Fruit fly (Drosophila melanogaster) whole organism, embryonic: ENCODE results near the gene Fmr1.

ENCODE experiments used
- Antp ChIP-seq: fragments of 200-800 bp; sonication (Bioruptor generic); optimal IDR thresholded peaks from 3 replicates; lab custom pipeline; 2016; ENCODE audit warnings: missing biosample characterization, missing genetic modification characterization
- B-H2 ChIP-seq: fragments of 200-800 bp; sonication (Bioruptor generic); optimal IDR thresholded peaks from 2 replicates; lab custom pipeline; 2018; ENCODE audit warnings: missing biosample characterization, mild to moderate bottlenecking, missing genetic modification characterization
- Bgb ChIP-seq: fragments of 200-800 bp; sonication (Bioruptor generic); IDR thresholded peaks from 2 replicates; pipeline ENCODE4 v1.3.6; 2022; ENCODE audit warnings: missing biosample characterization, missing genetic modification characterization; ENCODE audit not compliant: partially characterized antibody
- CG11093 ChIP-seq: fragments of 200-800 bp; sonication (Bioruptor generic); IDR thresholded peaks from 3 replicates; pipeline ENCODE4 v1.3.6; 2022; ENCODE audit warnings: missing biosample characterization, missing genetic modification characterization
- CG11456 ChIP-seq: fragments of 200-800 bp; sonication (Bioruptor generic); IDR thresholded peaks from 3 replicates; pipeline ENCODE4 v1.3.6; 2022; ENCODE audit warnings: missing biosample characterization, missing genetic modification characterization
- CG11504 ChIP-seq: fragments of 200-800 bp; sonication (Bioruptor generic); optimal IDR thresholded peaks from 3 replicates; lab custom pipeline; 2019; ENCODE audit warnings: missing biosample characterization, mild to moderate bottlenecking, missing genetic modification characterization, moderate library complexity
- CG11560 ChIP-seq: fragments of 200-800 bp; sonication (Bioruptor generic); IDR thresholded peaks from 3 replicates; pipeline ENCODE4 v1.3.6; 2022; ENCODE audit warnings: missing biosample characterization, missing genetic modification characterization
- CG12391 ChIP-seq: fragments of 200-800 bp; sonication (Bioruptor generic); optimal IDR thresholded peaks from 3 replicates; lab custom pipeline; 2018; ENCODE audit warnings: missing biosample characterization, mild to moderate bottlenecking, missing genetic modification characterization, moderate library complexity
- CG13775 ChIP-seq: fragments of 200-800 bp; sonication (Bioruptor generic); optimal IDR thresholded peaks from 3 replicates; lab custom pipeline; 2017; ENCODE audit warnings: missing biosample characterization, mild to moderate bottlenecking, missing genetic modification characterization
- CG14014 ChIP-seq: fragments of 200-800 bp; sonication (Bioruptor generic); IDR thresholded peaks from 2 replicates; pipeline ENCODE4 v1.3.6; 2022; ENCODE audit warnings: missing biosample characterization, missing genetic modification characterization
- CG15269 ChIP-seq: fragments of 200-800 bp; sonication (Bioruptor generic); optimal IDR thresholded peaks from 2 replicates; lab custom pipeline; 2018; ENCODE audit warnings: missing biosample characterization, mild to moderate bottlenecking, missing genetic modification characterization, moderate library complexity
- CG1603 ChIP-seq: fragments of 200-800 bp; sonication (Bioruptor generic); optimal IDR thresholded peaks from 2 replicates; lab custom pipeline; 2019; ENCODE audit warnings: missing biosample characterization, mild to moderate bottlenecking, missing genetic modification characterization, moderate library complexity
- CG16815 ChIP-seq: fragments of 200-800 bp; sonication (Bioruptor generic); optimal IDR thresholded peaks from 3 replicates; lab custom pipeline; 2017; ENCODE audit warnings: missing biosample characterization, mild to moderate bottlenecking, missing genetic modification characterization
- CG17385 ChIP-seq: fragments of 200-800 bp; sonication (Bioruptor generic); optimal IDR thresholded peaks from 3 replicates; lab custom pipeline; 2018; ENCODE audit warnings: missing biosample characterization, mild to moderate bottlenecking, missing genetic modification characterization
- CG3065 ChIP-seq: fragments of 200-800 bp; sonication (Bioruptor generic); optimal IDR thresholded peaks from 2 replicates; lab custom pipeline; 2016; ENCODE audit warnings: missing biosample characterization, missing genetic modification characterization
- CG31365 ChIP-seq: fragments of 200-800 bp; sonication (Bioruptor generic); optimal IDR thresholded peaks from 2 replicates; lab custom pipeline; 2018; ENCODE audit warnings: missing biosample characterization, mild to moderate bottlenecking, missing genetic modification characterization
- CG32772 ChIP-seq: fragments of 200-800 bp; sonication (Bioruptor generic); IDR thresholded peaks from 2 replicates; pipeline ENCODE4 v1.3.6; 2022; ENCODE audit warnings: missing biosample characterization, missing genetic modification characterization
- CG4820 ChIP-seq: fragments of 200-800 bp; sonication (Bioruptor generic); optimal IDR thresholded peaks from 3 replicates; lab custom pipeline; 2016; ENCODE audit warnings: missing biosample characterization, missing genetic modification characterization
- CG4854 ChIP-seq: fragments of 200-800 bp; sonication (Bioruptor generic); optimal IDR thresholded peaks from 2 replicates; lab custom pipeline; 2016; ENCODE audit warnings: missing biosample characterization, missing genetic modification characterization, inconsistent platforms
- CG6689 ChIP-seq: fragments of 200-800 bp; sonication (Bioruptor generic); IDR thresholded peaks from 2 replicates; pipeline ENCODE4 v1.3.6; 2022; ENCODE audit warnings: missing biosample characterization, missing genetic modification characterization
- CoRest ChIP-seq: fragments of 200-800 bp; sonication (Bioruptor generic); optimal IDR thresholded peaks from 3 replicates; lab custom pipeline; 2018; ENCODE audit warnings: missing biosample characterization, mild to moderate bottlenecking, missing genetic modification characterization, moderate library complexity
- D19A ChIP-seq: fragments of 200-800 bp; optimal IDR thresholded peaks from 3 replicates; lab custom pipeline; 2019; ENCODE audit warnings: missing biosample characterization, mild to moderate bottlenecking, missing genetic modification characterization, moderate library complexity
- Dip2 ChIP-seq: fragments of 200-800 bp; sonication (Bioruptor generic); IDR thresholded peaks from 2 replicates; pipeline ENCODE4 v1.3.6; 2022; ENCODE audit warnings: missing biosample characterization, missing genetic modification characterization
- Ets65A ChIP-seq: fragments of 200-800 bp; sonication (Bioruptor generic); peaks from one replicate; lab custom pipeline; 2016; ENCODE audit warnings: missing biosample characterization, missing genetic modification characterization
- Hand ChIP-seq: fragments of 200-800 bp; sonication (Bioruptor generic); optimal IDR thresholded peaks from 2 replicates; lab custom pipeline; 2017; ENCODE audit warnings: mild to moderate bottlenecking, missing biosample characterization, missing genetic modification reagents, missing genetic modification characterization
- HmgZ ChIP-seq: fragments of 200-800 bp; sonication (Bioruptor generic); optimal IDR thresholded peaks from 2 replicates; lab custom pipeline; 2018; ENCODE audit warnings: missing biosample characterization, mild to moderate bottlenecking, missing genetic modification characterization
- Max ChIP-seq: fragments of 200-800 bp; sonication (Bioruptor generic); optimal IDR thresholded peaks from 2 replicates; lab custom pipeline; 2016; ENCODE audit warnings: missing biosample characterization, mild to moderate bottlenecking, missing genetic modification characterization
- Med ChIP-seq: fragments of 200-800 bp; sonication (Bioruptor generic); peaks from one replicate; lab custom pipeline; 2016; ENCODE audit warnings: missing biosample characterization, missing genetic modification characterization, mild to moderate bottlenecking, inconsistent platforms, moderate library complexity
- Optix ChIP-seq: fragments of 200-800 bp; sonication (Bioruptor generic); IDR thresholded peaks from 3 replicates; pipeline ENCODE4 v1.3.6; 2022; ENCODE audit warnings: missing biosample characterization, missing genetic modification characterization
- ato ChIP-seq: fragments of 200-800 bp; sonication (Bioruptor generic); IDR thresholded peaks from 2 replicates; pipeline ENCODE4 v1.3.6; 2022; ENCODE audit warnings: missing biosample characterization, missing genetic modification characterization; ENCODE audit not compliant: partially characterized antibody
- bbx ChIP-seq: fragments of 200-800 bp; sonication (Bioruptor generic); IDR thresholded peaks from 2 replicates; pipeline ENCODE4 v1.3.6; 2022; ENCODE audit warnings: missing biosample characterization, missing genetic modification characterization; ENCODE audit not compliant: partially characterized antibody
- bcd ChIP-seq: fragments of 200-800 bp; sonication (Bioruptor generic); optimal IDR thresholded peaks from 2 replicates; lab custom pipeline; 2017; ENCODE audit warnings: missing biosample characterization, mild to moderate bottlenecking, missing genetic modification characterization
- bowl ChIP-seq: fragments of 200-800 bp; sonication (Bioruptor generic); IDR thresholded peaks from 2 replicates; pipeline ENCODE4 v1.3.6; 2022; ENCODE audit warnings: missing biosample characterization, missing genetic modification characterization
- da ChIP-seq: fragments of 200-800 bp; sonication (Bioruptor generic); optimal IDR thresholded peaks from 2 replicates; lab custom pipeline; 2016; ENCODE audit warnings: missing biosample characterization, missing genetic modification characterization
- dysf ChIP-seq: fragments of 200-800 bp; sonication (Bioruptor generic); IDR thresholded peaks from 3 replicates; pipeline ENCODE4 v1.3.6; 2022; ENCODE audit warnings: missing biosample characterization, missing genetic modification characterization
- fd64A ChIP-seq: fragments of 200-800 bp; sonication (Bioruptor generic); optimal IDR thresholded peaks from 3 replicates; lab custom pipeline; 2018; ENCODE audit warnings: missing biosample characterization, mild to moderate bottlenecking, missing genetic modification characterization
- gro ChIP-seq: fragments of 200-800 bp; sonication (Bioruptor generic); optimal IDR thresholded peaks from 2 replicates; lab custom pipeline; 2016; ENCODE audit warnings: missing biosample characterization, missing genetic modification characterization
- gsb ChIP-seq: fragments of 200-800 bp; sonication (Bioruptor generic); IDR thresholded peaks from 2 replicates; pipeline ENCODE4 v1.3.6; 2022; ENCODE audit warnings: missing biosample characterization, missing genetic modification characterization
- ken ChIP-seq: fragments of 200-800 bp; sonication (Bioruptor generic); IDR thresholded peaks from 3 replicates; pipeline ENCODE4 v1.3.6; 2022; ENCODE audit warnings: missing biosample characterization, missing genetic modification characterization
- mam ChIP-seq: fragments of 200-800 bp; sonication (Bioruptor generic); optimal IDR thresholded peaks from 3 replicates; lab custom pipeline; 2016; ENCODE audit warnings: missing biosample characterization, missing genetic modification characterization
- pan ChIP-seq, 4 experiments: fragments of >200 bp in 3 of 4; fragments of 200-800 bp in 1 of 4; sonication (Bioruptor generic) in 1 of 4; optimal IDR thresholded peaks in 3 of 4; IDR thresholded peaks in 1 of 4; 2 replicates each; pipeline versions ENCODE4 v1.3.6 to Lab custom; 2017 to 2022; ENCODE audit warnings: missing biosample characterization in 2 of 4, missing genetic modification characterization in 2 of 4, mixed read lengths in 1 of 4
- pita ChIP-seq: fragments of 200-800 bp; sonication (Bioruptor generic); optimal IDR thresholded peaks from 2 replicates; lab custom pipeline; 2017; ENCODE audit warnings: missing biosample characterization, mild to moderate bottlenecking, missing genetic modification characterization
- pum ChIP-seq: fragments of 200-800 bp; sonication (Bioruptor generic); optimal IDR thresholded peaks from 2 replicates; lab custom pipeline; 2016; ENCODE audit warnings: missing biosample characterization, missing genetic modification characterization
- ranshi ChIP-seq: fragments of 200-800 bp; sonication (Bioruptor generic); IDR thresholded peaks from 2 replicates; pipeline ENCODE4 v1.3.6; 2022; ENCODE audit warnings: missing biosample characterization, missing genetic modification characterization
- sd ChIP-seq: fragments of 200-800 bp; sonication (Bioruptor generic); optimal IDR thresholded peaks from 3 replicates; lab custom pipeline; 2018; ENCODE audit warnings: missing biosample characterization, mild to moderate bottlenecking, missing genetic modification characterization, moderate library complexity
- sr ChIP-seq: fragments of 200-800 bp; sonication (Bioruptor generic); IDR thresholded peaks from 3 replicates; pipeline ENCODE4 v1.3.6; 2022; ENCODE audit warnings: missing biosample characterization, missing genetic modification characterization
- unpg ChIP-seq: fragments of 200-800 bp; sonication (Bioruptor generic); optimal IDR thresholded peaks from 3 replicates; lab custom pipeline; 2018; ENCODE audit warnings: missing biosample characterization, mild to moderate bottlenecking, missing genetic modification characterization, moderate library complexity
- vvl ChIP-seq: fragments of 200-800 bp; sonication (Bioruptor generic); IDR thresholded peaks from 2 replicates; pipeline ENCODE4 v1.3.6; 2022; ENCODE audit warnings: missing biosample characterization, missing genetic modification characterization

The Fmr1 gene

DNA sequence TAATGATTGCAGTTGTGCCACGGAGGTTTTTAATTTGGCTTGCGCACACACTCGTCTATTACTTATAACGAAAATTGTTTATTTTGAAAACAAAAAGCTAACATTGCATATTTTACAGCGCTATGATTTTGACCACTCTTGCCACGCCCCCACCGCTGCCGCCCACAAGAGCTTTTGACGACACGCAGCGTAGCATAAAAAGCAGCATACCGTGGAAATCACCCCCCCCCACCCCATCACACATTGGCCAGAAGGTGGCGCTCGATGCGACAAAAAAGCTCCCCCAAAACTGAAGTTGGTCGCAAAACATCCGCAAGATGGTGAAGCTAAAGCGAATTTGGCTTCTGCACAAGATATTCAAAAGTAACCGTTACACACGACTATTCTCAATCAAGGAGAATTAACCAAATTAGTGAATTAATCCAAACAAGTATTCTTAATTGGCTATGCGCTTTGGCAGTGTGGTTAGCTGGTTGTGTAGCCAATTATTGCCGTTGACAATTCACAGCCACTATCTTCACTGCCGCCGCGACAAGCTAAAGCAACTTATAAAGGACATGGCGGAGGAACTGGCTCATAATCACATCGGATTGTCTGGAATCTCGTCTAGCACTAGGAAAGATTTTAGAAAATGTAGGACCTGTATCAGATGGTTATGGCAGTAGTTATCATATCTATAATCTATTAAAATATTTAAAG is 9.3 kb downstream of the Fmr1 start (continued):
- TF ChIP-seq pan (optimal IDR thresholded peaks at IDR 0.05; lab: Kevin White, UChicago) (no peak), pan (GFP tag; optimal IDR thresholded peaks at IDR 0.05 in 1 of 2, IDR thresholded peaks at IDR 0.05 in 1 of 2) (peak in 1 of 2 experiments; percentile 34), CG11504 (tag; lab: Kevin White, UChicago) (peak; percentile 32), Ets65A (GFP tag; lab: Kevin White, UChicago) (peak; percentile 93), da (no peak), gsb (GFP tag; lab: Robert Waterston, UW) (no peak), pita (peak; percentile 47), gro (peak; percentile 60), Antp (GFP tag; lab: Kevin White, UChicago) (peak; percentile 64), CG4820 (GFP tag; lab: Kevin White, UChicago) (peak; percentile 8), CG11093 (GFP tag; lab: Robert Waterston, UW) (0 out of 3 replicates have a peak, but pooled peaks have one; percentile 50), fd64A (GFP tag; lab: Kevin White, UChicago) (no peak), CG32772 (GFP tag; lab: Robert Waterston, UW) (peak; percentile 32; the same call in 1 of the 2 replicates), CG16815 (GFP tag; lab: Kevin White, UChicago) (no peak), CG6689 (GFP tag; lab: Robert Waterston, UW) (no peak), Hand (no peak), bcd (peak; percentile 52), D19A (tag; lab: Kevin White, UChicago) (no peak), CG15269 (tag; lab: Kevin White, UChicago) (peak; percentile 43), ato (0 out of 2 replicates have a peak, but pooled peaks have one; percentile 38), vvl (GFP tag; lab: Robert Waterston, UW) (peak; percentile 78), HmgZ (tag; lab: Kevin White, UChicago) (peak; percentile 74), bowl (GFP tag; lab: Robert Waterston, UW) (0 out of 2 replicates have a peak, but pooled peaks have one; percentile 58), CG14014 (GFP tag; lab: Robert Waterston, UW) (peak; percentile 40; the same call in 1 of the 2 replicates), CoRest (tag; lab: Kevin White, UChicago) (peak; percentile 33), Max (GFP tag; lab: Kevin White, UChicago) (peak; percentile 16), ken (GFP tag; lab: Robert Waterston, UW) (0 out of 3 replicates have a peak, but pooled peaks have one; percentile 19), bbx (peak; percentile 35; the same call in 1 of the 2 replicates), mam (peak; percentile 3), CG4854 (GFP tag; lab: Kevin White, UChicago) (no peak), B-H2 (GFP tag; lab: Kevin White, UChicago) (peak; percentile 81), unpg (no peak), CG11560 (tag; lab: Robert Waterston, UW) (peak; percentile 46; the same call in 2 of the 3 replicates), Dip2 (peak; percentile 52), ranshi (GFP tag; lab: Robert Waterston, UW) (peak; percentile 41; the same call in 1 of the 2 replicates), Med (GFP tag; lab: Kevin White, UChicago) (peak; percentile 94), CG17385 (GFP tag; lab: Kevin White, UChicago) (peak; percentile 6), sd (tag; lab: Kevin White, UChicago) (peak; percentile 66), CG13775 (peak; percentile 16), CG1603 (tag; lab: Kevin White, UChicago) (peak; percentile 45), dysf (GFP tag; lab: Robert Waterston, UW) (peak; percentile 45; the same call in 1 of the 3 replicates), sr (GFP tag; lab: Robert Waterston, UW) (0 out of 3 replicates have a peak, but pooled peaks have one; percentile 40), Optix (GFP tag; lab: Robert Waterston, UW) (peak; percentile 47; the same call in 1 of the 3 replicates), CG31365 (tag; lab: Kevin White, UChicago) (peak; percentile 31), CG12391 (tag; lab: Kevin White, UChicago) (peak; percentile 11), CG11456 (peak; percentile 83), Bgb (GFP tag; lab: Robert Waterston, UW) (peak; percentile 56; the same call in 1 of the 2 replicates), CG3065 (GFP tag; lab: Kevin White, UChicago) (peak; percentile 93), pum (GFP tag; lab: Kevin White, UChicago) (no peak)
